Fruit fly (Drosophila melanogaster): ENCODE data around the gene Mst84Dc.

DNA sequence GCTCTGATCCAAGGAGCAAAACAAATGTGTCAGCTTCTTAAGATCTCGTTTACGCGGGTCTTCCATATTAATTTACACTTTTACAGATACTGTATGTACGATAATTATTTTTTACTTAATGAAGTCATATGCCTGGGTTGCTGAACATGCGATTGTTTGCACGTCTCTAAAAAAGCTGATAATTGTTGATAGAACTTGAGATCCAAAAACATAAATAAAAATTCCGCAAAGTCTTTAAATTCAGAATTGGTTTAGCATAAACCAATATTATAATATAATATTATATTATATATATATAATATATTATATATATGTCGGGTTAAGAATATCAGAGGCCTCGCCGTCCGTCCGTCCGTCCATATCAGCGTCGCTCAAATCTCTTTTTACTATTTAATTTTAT is 15.0 kb downstream of the Mst84Dc start, which contains the start of gene CG43290:
- TF ChIP-seq Dll (optimal IDR thresholded peaks at IDR 0.05) = no peak
- TF ChIP-seq usp (GFP tag; optimal IDR thresholded peaks at IDR 0.05) = no peak
- TF ChIP-seq pan (optimal IDR thresholded peaks at IDR 0.05) = no peak
- TF ChIP-seq psq (optimal IDR thresholded peaks at IDR 0.05) = no peak
- TF ChIP-seq EcR (GFP tag; optimal IDR thresholded peaks at IDR 0.05) = no peak

Data from whole organism.